Worm (Caenorhabditis elegans) whole organism, L4/young adult: ENCODE results near the gene srt-3.

Experiments used
- W03F9.2 ChIP-seq: fragments of 150-350 bp; optimal IDR thresholded peaks from 2 replicates; lab custom pipeline; 2014; ENCODE audit warnings: missing biosample characterization, missing genetic modification characterization
- dao-5 ChIP-seq: sonication (generic microtip); optimal IDR thresholded peaks from 2 replicates; lab custom pipeline; 2016; ENCODE audit warnings: missing genotype, missing genetic modification characterization, moderate library complexity, missing compliant biosample characterization
- him-1 ChIP-seq: sonication (generic microtip); optimal IDR thresholded peaks from 2 replicates; lab custom pipeline; 2016; ENCODE audit warnings: missing genotype, missing genetic modification reagents, missing genetic modification characterization, missing compliant biosample characterization

The srt-3 gene

ce11 chrV:4211521-4211920 lies 48.5 kb downstream of the srt-3 start:
- no peak for TF ChIP-seq dao-5 (tag; lab: Kevin White, UChicago)
- TF ChIP-seq him-1 (tag; lab: Kevin White, UChicago): no peak
- no peak for TF ChIP-seq W03F9.2
